Worm (Caenorhabditis elegans): Measurements from ENCODE around the gene aars-1.

DNA sequence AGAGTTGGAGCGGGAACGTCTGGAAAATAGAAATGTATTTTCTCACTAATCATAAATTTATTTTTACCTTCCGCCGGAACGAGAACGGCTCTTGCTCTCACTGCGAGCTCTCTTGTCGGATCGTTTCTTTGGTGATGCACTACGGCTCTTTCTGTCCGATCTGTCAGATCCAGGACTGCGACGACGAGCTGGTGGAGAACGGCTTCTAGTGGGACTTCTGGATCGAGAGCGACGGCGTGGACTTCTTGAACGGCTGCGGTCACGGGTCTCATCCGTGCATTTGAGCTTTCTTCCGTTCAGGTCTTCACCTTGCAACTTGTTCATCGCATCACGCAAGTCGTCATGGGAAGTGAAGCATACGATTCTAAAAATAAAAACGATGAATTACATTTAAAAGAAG lies 12.6 kb downstream of the aars-1 start:
- TF ChIP-seq nhr-11 (tag; optimal IDR thresholded peaks at IDR 0.05) (no peak), ceh-18 (tag; optimal IDR thresholded peaks at IDR 0.05) (no peak), tbx-2 (tag; optimal IDR thresholded peaks at IDR 0.05) (no peak), hlh-30 (tag; optimal IDR thresholded peaks at IDR 0.05; ENCODE audit: insufficient read depth) (no peak), elt-2 (tag; optimal IDR thresholded peaks at IDR 0.05) (no peak), tbx-7 (tag; optimal IDR thresholded peaks at IDR 0.05) (no peak)
